Worm (Caenorhabditis elegans) whole organism, L4 larva: ENCODE measurements around the gene Y57G11C.22.

Experiments used
- F26F4.8 ChIP-seq: fragments of 200-800 bp; sonication (Bioruptor generic); conservative IDR thresholded peaks from 2 replicates; pipeline ENCODE4 v1.3.6; 2022; ENCODE audit warnings: missing genetic modification characterization, missing compliant biosample characterization
- F44E2.7 ChIP-seq: fragments of 200-800 bp; sonication (Bioruptor generic); IDR thresholded peaks from 2 replicates; pipeline ENCODE4 v2.1.2; 2022; ENCODE audit warnings: missing genetic modification characterization, missing compliant biosample characterization
- F49E8.2 ChIP-seq: sonication (generic microtip); optimal IDR thresholded peaks from 2 replicates; lab custom pipeline; 2016; ENCODE audit warnings: missing compliant biosample characterization, mild to moderate bottlenecking, missing genetic modification characterization, borderline replicate concordance
- T20F7.1 ChIP-seq: fragments of 200-800 bp; sonication (Bioruptor generic); optimal IDR thresholded peaks from 2 replicates; lab custom pipeline; 2018; ENCODE audit warnings: mild to moderate bottlenecking, missing genetic modification characterization, missing compliant biosample characterization
- Y48G9A.11 ChIP-seq: fragments of 200-800 bp; sonication (Bioruptor generic); IDR thresholded peaks from 2 replicates; pipeline ENCODE4 v1.3.6; 2022; ENCODE audit warnings: missing genetic modification reagents, missing genetic modification characterization, missing compliant biosample characterization
- aha-1 ChIP-seq: fragments of 150-350 bp; peaks from one replicate; lab custom pipeline; 2014; ENCODE audit warnings: missing biosample characterization, missing genetic modification characterization
- aly-2 ChIP-seq: sonication (generic microtip); optimal IDR thresholded peaks from 2 replicates; lab custom pipeline; 2018; ENCODE audit warnings: missing biosample characterization, missing genetic modification characterization
- ama-1 ChIP-seq: fragments of 150-350 bp; optimal IDR thresholded peaks from 2 replicates; lab custom pipeline; 2014; ENCODE audit warnings: inconsistent platforms, mixed read lengths
- attf-4 ChIP-seq: sonication (generic microtip); optimal IDR thresholded peaks from 3 replicates; lab custom pipeline; 2017; ENCODE audit warnings: missing biosample characterization, missing genetic modification characterization
- ceh-20 ChIP-seq: fragments of 200-800 bp; sonication (Bioruptor generic); IDR thresholded peaks from 2 replicates; pipeline ENCODE4 v1.3.6; 2022; ENCODE audit warnings: missing genetic modification reagents, missing genetic modification characterization, missing compliant biosample characterization
- ceh-32 ChIP-seq: sonication (generic microtip); optimal IDR thresholded peaks from 2 replicates; lab custom pipeline; 2016; ENCODE audit warnings: mild to moderate bottlenecking, missing genetic modification characterization, missing compliant biosample characterization; ENCODE audit not compliant: poor library complexity
- ceh-62 ChIP-seq: sonication (generic microtip); optimal IDR thresholded peaks from 2 replicates; lab custom pipeline; 2017; ENCODE audit warnings: missing biosample characterization, missing genetic modification characterization
- ces-1 ChIP-seq: fragments of 150-350 bp; sonication (generic microtip); optimal IDR thresholded peaks from 4 replicates; lab custom pipeline; 2014; ENCODE audit warnings: missing biosample characterization, missing genetic modification reagents, missing genetic modification characterization
- daf-16 ChIP-seq, 3 experiments: sonication (generic microtip); optimal IDR thresholded peaks; 2 replicates each; lab custom pipeline; 2016 to 2017; ENCODE audit warnings: missing genetic modification characterization in 3 of 3, missing genetic modification reagents in 3 of 3, mild to moderate bottlenecking in 2 of 3, missing compliant biosample characterization in 2 of 3, missing biosample characterization in 1 of 3, moderate library complexity in 1 of 3
- gei-8 ChIP-seq: fragments of 200-800 bp; sonication (Bioruptor generic); optimal IDR thresholded peaks from 2 replicates; lab custom pipeline; 2018; ENCODE audit warnings: mild to moderate bottlenecking, missing genetic modification characterization, missing compliant biosample characterization
- hif-1 ChIP-seq, 2 experiments: sonication (generic microtip); optimal IDR thresholded peaks; 2 replicates each; lab custom pipeline; 2016 to 2017; ENCODE audit warnings: missing compliant biosample characterization in 2 of 2, missing genetic modification characterization in 2 of 2, missing genetic modification reagents in 2 of 2, missing genotype in 2 of 2, mild to moderate bottlenecking in 1 of 2
- hlh-11 ChIP-seq: fragments of 200-800 bp; sonication (Bioruptor generic); optimal IDR thresholded peaks from 2 replicates; lab custom pipeline; 2018; ENCODE audit warnings: mild to moderate bottlenecking, missing genetic modification characterization, missing compliant biosample characterization
- hlh-30 ChIP-seq: sonication (generic microtip); optimal IDR thresholded peaks from 2 replicates; lab custom pipeline; 2017; ENCODE audit warnings: antibody characterized with exemption, mild to moderate bottlenecking, missing genetic modification characterization, missing compliant biosample characterization; ENCODE audit not compliant: insufficient read depth
- hmg-1.1 ChIP-seq: fragments of 200-800 bp; sonication (Bioruptor generic); IDR thresholded peaks from 2 replicates; pipeline ENCODE4 v1.3.6; 2022; ENCODE audit warnings: missing genetic modification reagents, missing genetic modification characterization, missing compliant biosample characterization
- lim-7 ChIP-seq: fragments of 200-800 bp; sonication (Bioruptor generic); IDR thresholded peaks from 2 replicates; pipeline ENCODE4 v1.3.6; 2022; ENCODE audit warnings: missing genetic modification characterization, missing compliant biosample characterization
- lin-1 ChIP-seq: fragments of 200-800 bp; sonication (Bioruptor generic); IDR thresholded peaks from 2 replicates; pipeline ENCODE4 v1.3.6; 2022; ENCODE audit warnings: missing genetic modification reagents, missing genetic modification characterization, missing compliant biosample characterization
- lin-38 ChIP-seq: fragments of 200-800 bp; sonication (Bioruptor generic); IDR thresholded peaks from 2 replicates; pipeline ENCODE4 v1.3.6; 2022; ENCODE audit warnings: missing genetic modification reagents, missing genetic modification characterization, missing compliant biosample characterization
- lsy-2 ChIP-seq, 2 experiments: fragments of 150-350 bp in 1 of 2; sonication (generic microtip) in 1 of 2; optimal IDR thresholded peaks; 2 replicates each; lab custom pipeline; 2014 to 2017; ENCODE audit warnings: missing biosample characterization in 2 of 2, missing genetic modification characterization in 2 of 2
- mdl-1 ChIP-seq, 2 experiments: fragments of 150-350 bp in 1 of 2; sonication (generic microtip) in 1 of 2; optimal IDR thresholded peaks; 2 replicates each; lab custom pipeline; 2014 to 2017; ENCODE audit warnings: missing biosample characterization in 2 of 2, missing genetic modification characterization in 2 of 2
- mdt-29 ChIP-seq: fragments of 200-800 bp; sonication (Bioruptor generic); IDR thresholded peaks from 2 replicates; pipeline ENCODE4 v1.3.6; 2022; ENCODE audit warnings: missing genetic modification reagents, missing genetic modification characterization, missing compliant biosample characterization
- mep-1 ChIP-seq: fragments of 150-350 bp; sonication (generic microtip); optimal IDR thresholded peaks from 3 replicates; lab custom pipeline; 2014; ENCODE audit warnings: missing biosample characterization, missing genetic modification characterization
- mxl-2 ChIP-seq: fragments of 200-800 bp; sonication (Bioruptor generic); conservative IDR thresholded peaks from 2 replicates; pipeline ENCODE4 v1.3.6; 2022; ENCODE audit warnings: missing genetic modification reagents, missing genetic modification characterization, missing compliant biosample characterization
- mxl-3 ChIP-seq: fragments of 200-800 bp; sonication (Bioruptor generic); optimal IDR thresholded peaks from 2 replicates; lab custom pipeline; 2018; ENCODE audit warnings: mild to moderate bottlenecking, missing genetic modification characterization, missing compliant biosample characterization
- nhr-102 ChIP-seq: sonication (generic microtip); optimal IDR thresholded peaks from 2 replicates; lab custom pipeline; 2016; ENCODE audit warnings: mild to moderate bottlenecking, missing genetic modification characterization, moderate library complexity, missing compliant biosample characterization
- nhr-11 ChIP-seq: fragments of 150-350 bp; optimal IDR thresholded peaks from 2 replicates; lab custom pipeline; 2014; ENCODE audit warnings: missing biosample characterization, missing genetic modification characterization
- nhr-25 ChIP-seq: sonication (generic microtip); optimal IDR thresholded peaks from 2 replicates; lab custom pipeline; 2017; ENCODE audit warnings: missing genetic modification characterization, mild to moderate bottlenecking, missing compliant biosample characterization, antibody characterized with exemption, moderate library complexity, borderline replicate concordance; ENCODE audit not compliant: insufficient read depth
- nhr-28 ChIP-seq: fragments of 150-350 bp; optimal IDR thresholded peaks from 2 replicates; lab custom pipeline; 2014; ENCODE audit warnings: missing biosample characterization, missing genetic modification characterization
- nhr-48 ChIP-seq: sonication (generic microtip); optimal IDR thresholded peaks from 2 replicates; lab custom pipeline; 2016; ENCODE audit warnings: mild to moderate bottlenecking, missing genetic modification characterization, missing compliant biosample characterization
- nhr-76 ChIP-seq: fragments of 150-350 bp; optimal IDR thresholded peaks from 2 replicates; lab custom pipeline; 2014; ENCODE audit warnings: missing biosample characterization, missing genetic modification characterization
- nhr-77 ChIP-seq: fragments of 150-350 bp; optimal IDR thresholded peaks from 2 replicates; lab custom pipeline; 2014; ENCODE audit warnings: missing biosample characterization, missing genetic modification characterization
- pha-4 ChIP-seq, 2 experiments: fragments of 150-350 bp in 1 of 2; fragments of 200-800 bp in 1 of 2; sonication (Bioruptor generic) in 1 of 2; IDR thresholded peaks in 1 of 2; optimal IDR thresholded peaks in 1 of 2; 2 replicates each; pipeline versions ENCODE4 v1.3.6 to Lab custom; 2014 to 2022; ENCODE audit warnings: missing genetic modification characterization in 2 of 2, missing genetic modification reagents in 2 of 2, missing biosample characterization in 1 of 2, missing compliant biosample characterization in 1 of 2
- set-16 ChIP-seq: fragments of 200-800 bp; sonication (Bioruptor generic); IDR thresholded peaks from 2 replicates; pipeline ENCODE4 v1.3.6; 2022; ENCODE audit warnings: missing genetic modification reagents, missing genetic modification characterization, missing compliant biosample characterization
- snpc-1.2 ChIP-seq: fragments of 200-800 bp; sonication (Bioruptor generic); IDR thresholded peaks from 2 replicates; pipeline ENCODE4 v1.3.6; 2022; ENCODE audit warnings: missing genetic modification reagents, missing genetic modification characterization, missing compliant biosample characterization
- spr-1 ChIP-seq: sonication (generic microtip); optimal IDR thresholded peaks from 2 replicates; lab custom pipeline; 2016; ENCODE audit warnings: mild to moderate bottlenecking, missing genetic modification characterization, missing compliant biosample characterization
- unc-62 ChIP-seq, 3 experiments: fragments of 150-350 bp in 1 of 3; sonication (generic microtip); optimal IDR thresholded peaks in 2 of 3; peaks in 1 of 3; 1 replicate in 1 of 3; 2 replicates in 2 of 3; lab custom pipeline; 2014 to 2017; ENCODE audit warnings: missing biosample characterization in 3 of 3, missing genetic modification characterization in 3 of 3, missing genetic modification reagents in 3 of 3, missing genotype in 1 of 3
- vab-7 ChIP-seq: fragments of 200-800 bp; sonication (Bioruptor generic); IDR thresholded peaks from 2 replicates; pipeline ENCODE4 v1.3.6; 2022; ENCODE audit warnings: missing genetic modification reagents, missing genetic modification characterization, missing compliant biosample characterization
- zfp-3 ChIP-seq: fragments of 200-800 bp; sonication (Bioruptor generic); conservative IDR thresholded peaks from 2 replicates; pipeline ENCODE4 v1.3.6; 2022; ENCODE audit warnings: missing genetic modification reagents, missing genetic modification characterization, missing compliant biosample characterization

Y57G11C.22 gene

ce11 chrIV:14872320-14872719, 35.3 kb downstream of the Y57G11C.22 start:
- TF ChIP-seq lsy-2 (tag; optimal IDR thresholded peaks at IDR 0.05; lab: Kevin White, UChicago) (peak in 1 of 2 experiments; percentile 34), mdl-1 (tag; optimal IDR thresholded peaks at IDR 0.05; lab: Kevin White, UChicago) (peak in 1 of 2 experiments; percentile 35), mxl-2 (GFP tag; lab: Robert Waterston, UW) (0 out of 2 replicates have a peak, but pooled peaks have one; percentile 41), F26F4.8 (no peak), mxl-3 (GFP tag; lab: Kevin White, UChicago) (peak; percentile 87), mep-1 (tag; lab: Kevin White, UChicago) (peak; percentile 31), nhr-25 (tag; lab: Kevin White, UChicago) (peak; percentile 65), nhr-77 (tag; lab: Kevin White, UChicago) (no peak), hmg-1.1 (GFP tag; lab: Robert Waterston, UW) (peak; percentile 59; the same call in 1 of the 2 replicates), nhr-76 (tag; lab: Kevin White, UChicago) (no peak), set-16 (peak; percentile 79), hlh-11 (peak; percentile 78), vab-7 (GFP tag; lab: Robert Waterston, UW) (no peak), unc-62 (GFP tag; optimal IDR thresholded peaks at IDR 0.05 in 1 of 2; lab: Kevin White, UChicago) (peak in 1 of 2 experiments; percentile 2), unc-62 (tag; optimal IDR thresholded peaks at IDR 0.05; lab: Kevin White, UChicago) (no peak), pha-4 (GFP tag; IDR thresholded peaks at IDR 0.05; lab: Robert Waterston, UW) (peak; percentile 34; the same call in 1 of the 2 replicates), pha-4 (tag; optimal IDR thresholded peaks at IDR 0.05; lab: Kevin White, UChicago) (no peak), aly-2 (tag; lab: Kevin White, UChicago) (no peak), Y48G9A.11 (GFP tag; lab: Robert Waterston, UW) (0 out of 2 replicates have a peak, but pooled peaks have one; percentile 26), nhr-28 (tag; lab: Kevin White, UChicago) (peak; percentile 72), hlh-30 (tag; lab: Kevin White, UChicago) (peak; percentile 10), spr-1 (tag; lab: Kevin White, UChicago) (peak; percentile 52), ceh-62 (tag; lab: Kevin White, UChicago) (no peak), F44E2.7 (no peak), nhr-48 (peak; percentile 27)

ce11 chrIV:14874926-14875570, 38.0 kb downstream of the Y57G11C.22 start:
- TF ChIP-seq mdl-1 (tag; optimal IDR thresholded peaks at IDR 0.05; lab: Kevin White, UChicago) (peak in 1 of 2 experiments; percentile 72), snpc-1.2 (GFP tag; lab: Robert Waterston, UW) (peak; percentile 98), aha-1 (tag; lab: Kevin White, UChicago) (peak; percentile 95), nhr-11 (tag; lab: Kevin White, UChicago) (no peak), unc-62 (GFP tag; optimal IDR thresholded peaks at IDR 0.05 in 1 of 2; lab: Kevin White, UChicago) (peak in 1 of 2 experiments; percentile 97), unc-62 (tag; optimal IDR thresholded peaks at IDR 0.05; lab: Kevin White, UChicago) (no peak), ceh-32 (tag; lab: Kevin White, UChicago) (no peak), daf-16 (GFP tag; optimal IDR thresholded peaks at IDR 0.05; lab: Kevin White, UChicago) (peak in 1 of 2 experiments; percentile 12), daf-16 (tag; optimal IDR thresholded peaks at IDR 0.05; lab: Kevin White, UChicago) (peak; percentile 98), ces-1 (GFP tag; lab: Kevin White, UChicago) (no peak), lin-38 (GFP tag; lab: Robert Waterston, UW) (peak; percentile 43), lsy-2 (tag; optimal IDR thresholded peaks at IDR 0.05; lab: Kevin White, UChicago) (peak in 1 of 2 experiments; percentile 61), hif-1 (tag; optimal IDR thresholded peaks at IDR 0.05; lab: Kevin White, UChicago) (peak in 1 of 2 experiments; percentile 17), lin-1 (0 out of 2 replicates have a peak, but pooled peaks have one; percentile 18), nhr-28 (tag; lab: Kevin White, UChicago) (peak; percentile 81), gei-8 (GFP tag; lab: Kevin White, UChicago) (no peak), lim-7 (GFP tag; lab: Robert Waterston, UW) (no peak), ama-1 (lab: Kevin White, UChicago) (no peak), set-16 (peak; percentile 25; the same call in 1 of the 2 replicates), nhr-102 (tag; lab: Kevin White, UChicago) (peak; percentile 30), nhr-48 (peak; percentile 41), pha-4 (GFP tag; IDR thresholded peaks at IDR 0.05; lab: Robert Waterston, UW) (no peak), pha-4 (tag; optimal IDR thresholded peaks at IDR 0.05; lab: Kevin White, UChicago) (peak; percentile 49), F49E8.2 (tag; lab: Kevin White, UChicago) (peak; percentile 12), hlh-30 (tag; lab: Kevin White, UChicago) (peak; percentile 41), mep-1 (tag; lab: Kevin White, UChicago) (peak; percentile 66), Y48G9A.11 (GFP tag; lab: Robert Waterston, UW) (0 out of 2 replicates have a peak, but pooled peaks have one; percentile 37), zfp-3 (GFP tag; lab: Robert Waterston, UW) (no peak), mdt-29 (GFP tag; lab: Robert Waterston, UW) (no peak), T20F7.1 (peak; percentile 10), ceh-20 (GFP tag; lab: Robert Waterston, UW) (no peak), attf-4 (tag; lab: Kevin White, UChicago) (no peak)
